Fruit fly (Drosophila melanogaster): Measurements from ENCODE around the gene CG13000.

Gene CG13000

DNA sequence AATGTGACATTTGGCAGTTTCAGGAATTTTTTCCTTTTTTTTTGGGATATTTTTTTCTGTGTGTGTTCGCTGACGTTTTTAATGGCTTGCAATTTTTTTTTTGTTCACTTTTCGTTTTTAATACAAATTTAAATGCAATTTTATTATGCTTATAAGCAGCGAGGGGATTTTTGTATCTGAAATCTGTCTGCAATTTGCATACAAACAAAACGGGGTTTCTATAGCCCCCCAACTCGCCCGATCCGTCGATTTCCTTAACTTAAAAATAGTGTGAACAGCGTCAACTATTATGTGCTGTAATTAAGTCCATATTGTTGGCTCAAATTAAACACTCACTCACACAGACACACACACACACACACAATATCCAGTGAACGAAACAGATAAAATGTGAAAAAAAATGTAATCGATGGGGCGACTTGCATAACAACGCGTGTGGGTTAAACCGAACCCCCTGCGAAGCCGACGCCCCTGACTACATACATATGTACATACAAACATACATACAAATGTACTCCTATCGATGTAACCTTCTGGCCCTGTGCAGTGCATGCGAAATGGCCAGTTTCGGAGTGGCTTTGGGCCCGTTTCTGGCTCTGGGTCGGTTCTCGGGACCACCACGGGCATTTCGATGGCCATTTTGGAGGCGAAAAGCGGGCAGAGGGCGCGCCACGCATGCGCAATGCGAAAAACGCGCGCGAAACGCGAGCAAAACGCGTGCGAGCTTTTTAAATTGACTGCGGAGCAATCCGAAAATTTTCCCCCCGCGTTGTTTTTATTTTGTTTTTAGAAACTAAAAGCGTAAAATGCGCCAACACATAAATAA, 16.1 kb downstream of the CG13000 start:
- TF ChIP-seq pan (optimal IDR thresholded peaks at IDR 0.05), result no peak
- TF ChIP-seq brk (GFP tag; optimal IDR thresholded peaks at IDR 0.05), result no peak
- peak in 1 of 2 experiments; percentile 33 for TF ChIP-seq foxo (GFP tag; optimal IDR thresholded peaks at IDR 0.05)
- peak; percentile 12 for TF ChIP-seq fru (GFP tag; optimal IDR thresholded peaks at IDR 0.05)
- no peak for TF ChIP-seq OdsH (GFP tag; optimal IDR thresholded peaks at IDR 0.05)
- TF ChIP-seq CG32264 (GFP tag; optimal IDR thresholded peaks at IDR 0.05), result no peak
- TF ChIP-seq usp (GFP tag; optimal IDR thresholded peaks at IDR 0.05), result no peak
- no peak for TF ChIP-seq Mio (GFP tag; optimal IDR thresholded peaks at IDR 0.05)
- TF ChIP-seq CrebA (GFP tag; optimal IDR thresholded peaks at IDR 0.05; ENCODE audit: borderline replicate concordance), result no peak
- TF ChIP-seq rgr (GFP tag; optimal IDR thresholded peaks at IDR 0.05), result peak; percentile 1
- TF ChIP-seq Abd-B (GFP tag; optimal IDR thresholded peaks at IDR 0.05), result no peak
- TF ChIP-seq CG9705 (GFP tag; optimal IDR thresholded peaks at IDR 0.05), result peak; percentile 14
- no peak for TF ChIP-seq jim (GFP tag; optimal IDR thresholded peaks at IDR 0.05)
- no peak for TF ChIP-seq dl (GFP tag; optimal IDR thresholded peaks at IDR 0.05; ENCODE audit: insufficient read depth in 1 of 2, partially characterized antibody in 2 of 2)
- no peak for TF ChIP-seq woc (GFP tag; optimal IDR thresholded peaks at IDR 0.05)
- no peak for TF ChIP-seq Dif (GFP tag; optimal IDR thresholded peaks at IDR 0.05; ENCODE audit: partially characterized antibody)
- TF ChIP-seq tai (GFP tag; optimal IDR thresholded peaks at IDR 0.05), result no peak
- TF ChIP-seq sv (GFP tag; optimal IDR thresholded peaks at IDR 0.05), result no peak
- TF ChIP-seq Sp1 (GFP tag; optimal IDR thresholded peaks at IDR 0.05), result no peak
- TF ChIP-seq HLH106 (tag; optimal IDR thresholded peaks at IDR 0.05), result peak; percentile 26
- no peak for TF ChIP-seq Jra (GFP tag; optimal IDR thresholded peaks at IDR 0.05)
- peak; percentile 35 for TF ChIP-seq h (GFP tag; optimal IDR thresholded peaks at IDR 0.05)
- TF ChIP-seq br (GFP tag; optimal IDR thresholded peaks at IDR 0.05), result no peak
- no peak for TF ChIP-seq Dfd (GFP tag; optimal IDR thresholded peaks at IDR 0.05)
- TF ChIP-seq sage (GFP tag; optimal IDR thresholded peaks at IDR 0.05), result no peak
- TF ChIP-seq Myc (optimal IDR thresholded peaks at IDR 0.05), result peak; percentile 33
- no peak for TF ChIP-seq Rel (GFP tag; optimal IDR thresholded peaks at IDR 0.05)
- peak; percentile 90 for TF ChIP-seq Rel (tag; optimal IDR thresholded peaks at IDR 0.05)
- no peak for TF ChIP-seq psq (GFP tag; optimal IDR thresholded peaks at IDR 0.05)
- TF ChIP-seq dmrt93B (GFP tag; optimal IDR thresholded peaks at IDR 0.05), result no peak
- TF ChIP-seq Hnf4 (GFP tag; optimal IDR thresholded peaks at IDR 0.05), result no peak
- TF ChIP-seq Hr83 (GFP tag; optimal IDR thresholded peaks at IDR 0.05; ENCODE audit: poor library complexity, severe bottlenecking), result no peak
- TF ChIP-seq GATAd (GFP tag; optimal IDR thresholded peaks at IDR 0.05), result no peak
- TF ChIP-seq Vsx2 (GFP tag; optimal IDR thresholded peaks at IDR 0.05; ENCODE audit: partially characterized antibody), result no peak
- no peak for TF ChIP-seq Hr78 (GFP tag; optimal IDR thresholded peaks at IDR 0.05)

DNA sequence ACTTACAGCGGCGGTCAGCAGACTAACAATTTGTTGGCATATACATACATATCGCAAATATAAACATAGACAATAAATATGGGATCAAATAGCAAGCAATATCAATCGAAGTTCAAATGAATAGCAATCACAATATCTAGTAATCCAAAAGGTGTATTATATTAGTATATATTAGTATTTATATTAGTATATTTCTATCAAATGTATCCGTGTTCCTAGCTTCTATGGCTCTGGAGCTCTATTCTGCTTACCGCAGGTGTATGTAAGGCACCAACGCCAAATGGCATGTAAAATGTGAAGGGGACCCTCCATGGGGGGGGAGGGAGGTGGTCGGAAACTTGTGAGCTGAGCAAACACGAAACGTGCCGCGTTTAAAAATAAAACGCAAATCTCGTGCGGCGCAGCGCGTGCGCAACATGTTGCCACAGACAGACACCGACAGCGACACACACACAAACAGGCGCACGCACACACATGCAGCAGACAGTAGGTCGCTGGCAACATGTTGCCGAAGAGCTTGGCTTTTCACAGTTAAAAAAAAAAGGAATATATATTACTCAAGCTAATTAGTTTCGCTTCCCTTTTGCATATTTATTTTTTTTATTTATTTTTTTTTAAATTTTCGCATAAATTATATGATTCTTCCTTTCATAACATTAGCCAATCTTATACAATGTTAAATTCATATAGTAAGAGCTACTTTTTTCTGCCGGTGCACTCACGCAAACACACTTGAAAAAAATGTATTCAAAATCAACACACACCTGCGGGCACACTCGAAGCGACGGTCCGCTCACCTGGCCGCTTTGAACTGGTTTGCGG, 17.6 kb downstream of the CG13000 start:
- TF ChIP-seq h (GFP tag; optimal IDR thresholded peaks at IDR 0.05), result peak; percentile 59
- TF ChIP-seq OdsH (GFP tag; optimal IDR thresholded peaks at IDR 0.05), result peak; percentile 38
- no peak for TF ChIP-seq pan (optimal IDR thresholded peaks at IDR 0.05)
- no peak for TF ChIP-seq Dfd (GFP tag; optimal IDR thresholded peaks at IDR 0.05)
- peak; percentile 62 for TF ChIP-seq sv (GFP tag; optimal IDR thresholded peaks at IDR 0.05)
- peak in 1 of 2 experiments; percentile 58 for TF ChIP-seq foxo (GFP tag; optimal IDR thresholded peaks at IDR 0.05)
- TF ChIP-seq Sp1 (GFP tag; optimal IDR thresholded peaks at IDR 0.05), result peak; percentile 87
- TF ChIP-seq dmrt93B (GFP tag; optimal IDR thresholded peaks at IDR 0.05), result peak; percentile 63
- no peak for TF ChIP-seq dl (GFP tag; optimal IDR thresholded peaks at IDR 0.05; ENCODE audit: insufficient read depth in 1 of 2, partially characterized antibody in 2 of 2)
- TF ChIP-seq lola (GFP tag; optimal IDR thresholded peaks at IDR 0.05), result no peak
- peak; percentile 40 for TF ChIP-seq woc (GFP tag; optimal IDR thresholded peaks at IDR 0.05)
- TF ChIP-seq CG9705 (GFP tag; optimal IDR thresholded peaks at IDR 0.05), result peak; percentile 60
- TF ChIP-seq rgr (GFP tag; optimal IDR thresholded peaks at IDR 0.05), result peak; percentile 35
- no peak for TF ChIP-seq Abd-B (GFP tag; optimal IDR thresholded peaks at IDR 0.05)
- peak; percentile 86 for TF ChIP-seq HLH106 (tag; optimal IDR thresholded peaks at IDR 0.05)
- TF ChIP-seq dsf (GFP tag; optimal IDR thresholded peaks at IDR 0.05; ENCODE audit: borderline replicate concordance), result no peak
- TF ChIP-seq fru (GFP tag; optimal IDR thresholded peaks at IDR 0.05), result peak; percentile 66
- no peak for TF ChIP-seq Rel (GFP tag; optimal IDR thresholded peaks at IDR 0.05)
- TF ChIP-seq Rel (tag; optimal IDR thresholded peaks at IDR 0.05), result peak; percentile 34
- peak; percentile 12 for TF ChIP-seq ey (GFP tag; optimal IDR thresholded peaks at IDR 0.05)
- peak; percentile 47 for TF ChIP-seq psq (GFP tag; optimal IDR thresholded peaks at IDR 0.05)
